Worm (Caenorhabditis elegans) whole organism, L1 larva: ENCODE data around the gene acr-18.

Source experiments
- ama-1 ChIP-seq: fragments of 150-350 bp; optimal IDR thresholded peaks from 2 replicates; lab custom pipeline; 2014
- ces-1 ChIP-seq: fragments of 150-350 bp; optimal IDR thresholded peaks from 2 replicates; lab custom pipeline; 2014; ENCODE audit warnings: missing biosample characterization, missing genetic modification reagents, missing genetic modification characterization
- dpl-1 ChIP-seq, 3 experiments: fragments of 150-350 bp in 2 of 3; sonication (generic microtip) in 1 of 3; optimal IDR thresholded peaks; 2 replicates each; lab custom pipeline; 2014 to 2017; ENCODE audit warnings: missing biosample characterization in 3 of 3, missing genetic modification characterization in 3 of 3, missing genetic modification reagents in 3 of 3
- elt-2 ChIP-seq: sonication (generic microtip); optimal IDR thresholded peaks from 2 replicates; lab custom pipeline; 2016; ENCODE audit warnings: missing genetic modification characterization, mild to moderate bottlenecking, inconsistent platforms, missing compliant biosample characterization, missing genetic modification reagents
- elt-3 ChIP-seq, 6 experiments: fragments of 150-350 bp in 1 of 6; sonication (generic microtip); optimal IDR thresholded peaks; 2 replicates each; lab custom pipeline; 2017 to 2018; ENCODE audit warnings: missing biosample characterization in 6 of 6, missing genetic modification characterization in 6 of 6, inconsistent platforms in 1 of 6
- ets-5 ChIP-seq: fragments of 200-800 bp; sonication (Bioruptor generic); IDR thresholded peaks from 2 replicates; pipeline ENCODE4 v1.3.6; 2022; ENCODE audit warnings: missing genetic modification characterization, missing compliant biosample characterization
- lsy-2 ChIP-seq, 2 experiments: fragments of 150-350 bp; optimal IDR thresholded peaks; 2 replicates each; lab custom pipeline; 2014; ENCODE audit warnings: missing biosample characterization in 2 of 2, missing genetic modification characterization in 2 of 2
- mef-2 ChIP-seq: fragments of 150-350 bp; optimal IDR thresholded peaks from 2 replicates; lab custom pipeline; 2014; ENCODE audit warnings: missing biosample characterization, missing genetic modification characterization
- mep-1 ChIP-seq: fragments of 150-350 bp; optimal IDR thresholded peaks from 2 replicates; lab custom pipeline; 2014; ENCODE audit warnings: missing biosample characterization, missing genetic modification characterization
- zag-1 ChIP-seq: fragments of 150-350 bp; optimal IDR thresholded peaks from 2 replicates; lab custom pipeline; 2014; ENCODE audit warnings: missing biosample characterization, missing genetic modification characterization
- ztf-11 ChIP-seq, 2 experiments: sonication (generic microtip); optimal IDR thresholded peaks; 2 replicates each; lab custom pipeline; 2016 to 2017; ENCODE audit warnings: missing genetic modification characterization in 2 of 2, missing biosample characterization in 1 of 2, missing compliant biosample characterization in 1 of 2

DNA sequence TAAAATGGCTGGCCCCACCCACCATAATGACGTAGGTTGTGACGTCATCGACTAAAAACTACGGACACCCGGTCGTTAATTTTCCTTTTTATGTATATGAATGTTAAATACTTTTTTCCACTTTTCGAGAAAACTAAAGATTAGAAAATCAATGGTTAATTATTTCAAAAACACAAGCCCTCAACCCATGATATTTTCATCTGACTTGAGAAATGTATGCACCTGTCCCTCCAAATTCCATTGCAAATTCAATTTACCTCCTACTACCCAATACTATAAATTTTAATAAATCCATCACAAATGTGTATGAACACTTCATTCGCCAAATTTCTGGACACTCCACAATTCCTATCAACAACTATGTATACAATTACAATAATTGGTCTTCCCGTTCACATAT, 29.9 kb downstream of the acr-18 start, which contains the start of gene srh-276:
- TF ChIP-seq ces-1 (GFP tag; lab: Kevin White, UChicago) (no peak), dpl-1 (GFP tag; optimal IDR thresholded peaks at IDR 0.05; lab: Kevin White, UChicago) (no peak), mef-2 (tag; lab: Kevin White, UChicago) (no peak), zag-1 (tag; lab: Kevin White, UChicago) (no peak), mep-1 (tag; lab: Kevin White, UChicago) (no peak), elt-2 (no peak), ztf-11 (tag; optimal IDR thresholded peaks at IDR 0.05; lab: Kevin White, UChicago) (no peak), ama-1 (lab: Kevin White, UChicago) (no peak), elt-3 (tag; optimal IDR thresholded peaks at IDR 0.05; lab: Kevin White, UChicago) (no peak), lsy-2 (tag; optimal IDR thresholded peaks at IDR 0.05; lab: Kevin White, UChicago) (no peak), ets-5 (GFP tag; lab: Robert Waterston, UW) (no peak)
